Fruit fly (Drosophila melanogaster) whole organism, prepupa: ENCODE measurements around the gene csw.

Experiments
- CG1621 ChIP-seq: fragments of 200-800 bp; sonication (Bioruptor generic); optimal IDR thresholded peaks from 3 replicates; lab custom pipeline; 2018; ENCODE audit warnings: missing biosample characterization, mild to moderate bottlenecking, missing genetic modification characterization
- CG3032 ChIP-seq: fragments of 200-800 bp; optimal IDR thresholded peaks from 2 replicates; lab custom pipeline; 2019; ENCODE audit warnings: missing biosample characterization, mild to moderate bottlenecking, missing genetic modification characterization, moderate library complexity
- CG6276 ChIP-seq: fragments of 200-800 bp; sonication (Bioruptor generic); optimal IDR thresholded peaks from 2 replicates; lab custom pipeline; 2017; ENCODE audit warnings: missing biosample characterization, mild to moderate bottlenecking, missing genetic modification characterization
- Eip78C ChIP-seq: fragments of 200-800 bp; sonication (Bioruptor generic); peaks from one replicate; lab custom pipeline; 2016; ENCODE audit warnings: missing biosample characterization, missing genetic modification characterization
- Gug ChIP-seq: fragments of 200-800 bp; sonication (Bioruptor generic); IDR thresholded peaks from 2 replicates; pipeline ENCODE4 v1.3.6; 2022; ENCODE audit warnings: missing biosample characterization, missing genetic modification characterization
- Hr39 ChIP-seq: fragments of 200-800 bp; sonication (Bioruptor generic); optimal IDR thresholded peaks from 2 replicates; lab custom pipeline; 2016; ENCODE audit warnings: missing biosample characterization, missing genetic modification characterization
- OdsH ChIP-seq: fragments of 200-800 bp; sonication (Bioruptor generic); optimal IDR thresholded peaks from 3 replicates; lab custom pipeline; 2016; ENCODE audit warnings: missing biosample characterization, missing genetic modification characterization
- Sox14 ChIP-seq: fragments of 200-800 bp; sonication (Bioruptor generic); optimal IDR thresholded peaks from 3 replicates; lab custom pipeline; 2016; ENCODE audit warnings: missing biosample characterization, missing genetic modification characterization
- Sox15 ChIP-seq: fragments of 200-800 bp; sonication (Bioruptor generic); optimal IDR thresholded peaks from 3 replicates; lab custom pipeline; 2016; ENCODE audit warnings: missing biosample characterization, missing genetic modification characterization
- achi ChIP-seq: fragments of 200-800 bp; sonication (Bioruptor generic); optimal IDR thresholded peaks from 3 replicates; lab custom pipeline; 2016; ENCODE audit warnings: missing biosample characterization, missing genetic modification characterization
- cyc ChIP-seq: fragments of 200-800 bp; sonication (Bioruptor generic); optimal IDR thresholded peaks from 3 replicates; lab custom pipeline; 2016; ENCODE audit warnings: missing biosample characterization, missing genetic modification characterization
- eg ChIP-seq: fragments of 200-800 bp; sonication (Bioruptor generic); IDR thresholded peaks from 3 replicates; pipeline ENCODE4 v1.3.6; 2022; ENCODE audit warnings: missing biosample characterization, missing genetic modification characterization
- fkh ChIP-seq: fragments of 200-800 bp; sonication (Bioruptor generic); optimal IDR thresholded peaks from 3 replicates; lab custom pipeline; 2017; ENCODE audit warnings: missing biosample characterization, mild to moderate bottlenecking, missing genetic modification characterization, moderate library complexity
- salr ChIP-seq, 2 experiments: fragments of 200-800 bp; sonication (Bioruptor generic); optimal IDR thresholded peaks; 3 replicates each; lab custom pipeline; 2016 to 2018; ENCODE audit warnings: missing biosample characterization in 2 of 2, missing genetic modification characterization in 2 of 2, mild to moderate bottlenecking in 1 of 2

- no peak for TF ChIP-seq salr (GFP tag; optimal IDR thresholded peaks at IDR 0.05; lab: Kevin White, UChicago)
- TF ChIP-seq achi (GFP tag; lab: Kevin White, UChicago) = no peak
- no peak for TF ChIP-seq CG1621 (tag; lab: Kevin White, UChicago)
- no peak for TF ChIP-seq OdsH (GFP tag; lab: Kevin White, UChicago)
- TF ChIP-seq Sox14 (GFP tag; lab: Kevin White, UChicago) = no peak
- no peak for TF ChIP-seq CG3032 (tag; lab: Kevin White, UChicago)
- no peak for TF ChIP-seq cyc (GFP tag; lab: Kevin White, UChicago)
- no peak for TF ChIP-seq CG6276
- TF ChIP-seq eg = no peak
- no peak for TF ChIP-seq Gug (GFP tag; lab: Robert Waterston, UW)
- TF ChIP-seq Eip78C (GFP tag; lab: Kevin White, UChicago) = no peak
- no peak for TF ChIP-seq fkh (GFP tag; lab: Kevin White, UChicago)
- TF ChIP-seq Hr39 (GFP tag; lab: Kevin White, UChicago) = no peak
- TF ChIP-seq Sox15 (GFP tag; lab: Kevin White, UChicago) = no peak
These were observed 44.1 kb downstream of the csw start, which contains the start of gene ph-p for dm6 chrX:2138342-2138416.
